Worm (Caenorhabditis elegans) whole organism, L3 larva: ENCODE data around the gene sax-7.

Experiments
- ceh-16 ChIP-seq: sonication (generic microtip); optimal IDR thresholded peaks from 2 replicates; lab custom pipeline; 2017; ENCODE audit warnings: missing biosample characterization, missing genetic modification characterization
- ceh-28 ChIP-seq: fragments of 150-350 bp; optimal IDR thresholded peaks from 2 replicates; lab custom pipeline; 2014; ENCODE audit warnings: missing biosample characterization, missing genetic modification reagents, missing genetic modification characterization
- ceh-82 ChIP-seq: fragments of 150-350 bp; optimal IDR thresholded peaks from 2 replicates; lab custom pipeline; 2014; ENCODE audit warnings: missing biosample characterization, missing genetic modification characterization
- egl-27 ChIP-seq: sonication (generic microtip); optimal IDR thresholded peaks from 4 replicates; lab custom pipeline; 2017; ENCODE audit warnings: missing biosample characterization, missing genetic modification reagents, missing genetic modification characterization
- elt-2 ChIP-seq: sonication (generic microtip); optimal IDR thresholded peaks from 2 replicates; lab custom pipeline; 2016; ENCODE audit warnings: missing genetic modification reagents, mild to moderate bottlenecking, missing genetic modification characterization, missing compliant biosample characterization
- jun-1 ChIP-seq: fragments of 150-350 bp; optimal IDR thresholded peaks from 2 replicates; lab custom pipeline; 2014; ENCODE audit warnings: missing biosample characterization, missing genetic modification reagents, missing genetic modification characterization
- lsy-12 ChIP-seq: sonication (generic microtip); optimal IDR thresholded peaks from 2 replicates; lab custom pipeline; 2016; ENCODE audit warnings: mild to moderate bottlenecking, missing genetic modification characterization, missing compliant biosample characterization
- nfya-1 ChIP-seq: sonication (generic microtip); optimal IDR thresholded peaks from 2 replicates; lab custom pipeline; 2017; ENCODE audit warnings: missing genetic modification characterization, mild to moderate bottlenecking, missing compliant biosample characterization, antibody characterized with exemption, moderate library complexity; ENCODE audit not compliant: insufficient read depth
- nhr-11 ChIP-seq: fragments of 150-350 bp; optimal IDR thresholded peaks from 2 replicates; lab custom pipeline; 2014; ENCODE audit warnings: missing biosample characterization, missing genetic modification characterization
- nhr-23 ChIP-seq: fragments of 150-350 bp; optimal IDR thresholded peaks from 2 replicates; lab custom pipeline; 2014; ENCODE audit warnings: missing biosample characterization, missing genetic modification reagents, missing genetic modification characterization
- nhr-43 ChIP-seq: sonication (generic microtip); optimal IDR thresholded peaks from 2 replicates; lab custom pipeline; 2016; ENCODE audit warnings: mild to moderate bottlenecking, missing genetic modification characterization, missing compliant biosample characterization; ENCODE audit not compliant: poor library complexity, severe bottlenecking
- pha-4 ChIP-seq: fragments of 150-350 bp; optimal IDR thresholded peaks from 2 replicates; lab custom pipeline; 2014; ENCODE audit warnings: missing biosample characterization, missing genetic modification reagents, missing genetic modification characterization
- pqm-1 ChIP-seq: fragments of 150-350 bp; optimal IDR thresholded peaks from 2 replicates; lab custom pipeline; 2017; ENCODE audit warnings: missing biosample characterization, missing genetic modification characterization, inconsistent platforms
- snpc-4 ChIP-seq: fragments of 150-350 bp; optimal IDR thresholded peaks from 2 replicates; lab custom pipeline; 2014; ENCODE audit warnings: missing biosample characterization, missing genetic modification characterization
- tbx-2 ChIP-seq: sonication (generic microtip); optimal IDR thresholded peaks from 2 replicates; lab custom pipeline; 2016; ENCODE audit warnings: mild to moderate bottlenecking, missing genetic modification characterization, missing compliant biosample characterization

sax-7 gene

ce11 chrIV:8130131-8130611 is 67.7 kb downstream of the sax-7 start, which contains the start of the genes ndub-11 and moc-3:
TSS of gene ndub-11 (minus strand) at chrIV:8130231.
TSS of gene moc-3 (plus strand) at chrIV:8130561.
- TF ChIP-seq tbx-2 (tag; lab: Kevin White, UChicago) (no peak), nhr-11 (no peak), nfya-1 (tag; lab: Kevin White, UChicago) (peak; percentile 11), snpc-4 (tag; lab: Kevin White, UChicago) (peak; percentile 12)

- TF ChIP-seq egl-27 (peak; percentile 55), ceh-28 (tag; lab: Kevin White, UChicago) (peak; percentile 59), pha-4 (tag; lab: Kevin White, UChicago) (peak; percentile 94), lsy-12 (tag; lab: Kevin White, UChicago) (no peak), nfya-1 (tag; lab: Kevin White, UChicago) (peak; percentile 25), nhr-43 (tag; lab: Kevin White, UChicago) (peak; percentile 47), elt-2 (peak; percentile 73), ceh-82 (tag; lab: Kevin White, UChicago) (no peak), ceh-16 (no peak), pqm-1 (tag; lab: Kevin White, UChicago) (peak; percentile 55), jun-1 (tag; lab: Kevin White, UChicago) (peak; percentile 21), nhr-23 (tag; lab: Kevin White, UChicago) (peak; percentile 36)
These were observed 71.1 kb downstream of the sax-7 start, which contains the start of gene sph-1 for ce11 chrIV:8133536-8133935. TSS of gene sph-1 (minus strand) at chrIV:8133558.
